Worm (Caenorhabditis elegans) whole organism, L3 larva: ENCODE results near the gene ugt-45.
A peak's percentile ranks its signal among the peaks of the same experiment; 100 is the strongest.

Source experiments
- ZK546.5 ChIP-seq: sonication (generic microtip); optimal IDR thresholded peaks from 2 replicates; lab custom pipeline; 2017; ENCODE audit warnings: missing biosample characterization, missing genetic modification characterization
- aly-2 ChIP-seq: fragments of 150-350 bp; optimal IDR thresholded peaks from 2 replicates; lab custom pipeline; 2014; ENCODE audit warnings: missing biosample characterization, missing genetic modification characterization
- ama-1 ChIP-seq: fragments of 150-350 bp; optimal IDR thresholded peaks from 2 replicates; lab custom pipeline; 2018
- ceh-28 ChIP-seq: fragments of 150-350 bp; optimal IDR thresholded peaks from 2 replicates; lab custom pipeline; 2014; ENCODE audit warnings: missing biosample characterization, missing genetic modification reagents, missing genetic modification characterization
- ceh-9 ChIP-seq: sonication (generic microtip); optimal IDR thresholded peaks from 2 replicates; lab custom pipeline; 2018; ENCODE audit warnings: missing biosample characterization, missing genetic modification characterization
- daf-12 ChIP-seq: fragments of 150-350 bp; optimal IDR thresholded peaks from 2 replicates; lab custom pipeline; 2014; ENCODE audit warnings: missing biosample characterization, missing genetic modification reagents, missing genetic modification characterization
- egl-27 ChIP-seq: sonication (generic microtip); optimal IDR thresholded peaks from 4 replicates; lab custom pipeline; 2017; ENCODE audit warnings: missing biosample characterization, missing genetic modification reagents, missing genetic modification characterization
- egl-5 ChIP-seq: fragments of 150-350 bp; optimal IDR thresholded peaks from 2 replicates; lab custom pipeline; 2017; ENCODE audit warnings: missing biosample characterization, missing genetic modification reagents, missing genetic modification characterization, inconsistent platforms
- elt-2 ChIP-seq: sonication (generic microtip); optimal IDR thresholded peaks from 2 replicates; lab custom pipeline; 2016; ENCODE audit warnings: missing genetic modification reagents, mild to moderate bottlenecking, missing genetic modification characterization, missing compliant biosample characterization
- eor-1 ChIP-seq, 2 experiments: fragments of 150-350 bp; optimal IDR thresholded peaks; 2 replicates each; lab custom pipeline; 2014 to 2018; ENCODE audit warnings: missing biosample characterization in 2 of 2, missing genetic modification characterization in 2 of 2
- fkh-10 ChIP-seq: sonication (generic microtip); optimal IDR thresholded peaks from 2 replicates; lab custom pipeline; 2017; ENCODE audit warnings: missing biosample characterization, missing genetic modification reagents, missing genetic modification characterization
- fkh-2 ChIP-seq: fragments of 150-350 bp; optimal IDR thresholded peaks from 2 replicates; lab custom pipeline; 2014; ENCODE audit warnings: missing biosample characterization, missing genetic modification reagents, missing genetic modification characterization
- fos-1 ChIP-seq: fragments of 150-350 bp; optimal IDR thresholded peaks from 2 replicates; lab custom pipeline; 2014; ENCODE audit warnings: missing biosample characterization, missing genetic modification characterization
- hmg-11 ChIP-seq: sonication (generic microtip); optimal IDR thresholded peaks from 2 replicates; lab custom pipeline; 2016; ENCODE audit warnings: missing genetic modification characterization, missing compliant biosample characterization
- jun-1 ChIP-seq: fragments of 150-350 bp; optimal IDR thresholded peaks from 2 replicates; lab custom pipeline; 2014; ENCODE audit warnings: missing biosample characterization, missing genetic modification reagents, missing genetic modification characterization
- lin-39 ChIP-seq: fragments of 150-350 bp; optimal IDR thresholded peaks from 2 replicates; lab custom pipeline; 2018; ENCODE audit warnings: missing biosample characterization, missing genetic modification reagents, missing genetic modification characterization
- lsy-12 ChIP-seq: sonication (generic microtip); optimal IDR thresholded peaks from 2 replicates; lab custom pipeline; 2016; ENCODE audit warnings: mild to moderate bottlenecking, missing genetic modification characterization, missing compliant biosample characterization
- nfya-1 ChIP-seq: sonication (generic microtip); optimal IDR thresholded peaks from 2 replicates; lab custom pipeline; 2017; ENCODE audit warnings: missing genetic modification characterization, mild to moderate bottlenecking, missing compliant biosample characterization, antibody characterized with exemption, moderate library complexity; ENCODE audit not compliant: insufficient read depth
- nhr-11 ChIP-seq: fragments of 150-350 bp; optimal IDR thresholded peaks from 2 replicates; lab custom pipeline; 2014; ENCODE audit warnings: missing biosample characterization, missing genetic modification characterization
- nhr-12 ChIP-seq: fragments of 150-350 bp; optimal IDR thresholded peaks from 2 replicates; lab custom pipeline; 2014; ENCODE audit warnings: missing biosample characterization, missing genetic modification characterization
- nhr-23 ChIP-seq: fragments of 150-350 bp; optimal IDR thresholded peaks from 2 replicates; lab custom pipeline; 2014; ENCODE audit warnings: missing biosample characterization, missing genetic modification reagents, missing genetic modification characterization
- nhr-237 ChIP-seq: fragments of 150-350 bp; optimal IDR thresholded peaks from 2 replicates; lab custom pipeline; 2014; ENCODE audit warnings: missing biosample characterization, missing genetic modification characterization
- nhr-25 ChIP-seq: sonication (generic microtip); optimal IDR thresholded peaks from 2 replicates; lab custom pipeline; 2017; ENCODE audit warnings: missing biosample characterization, missing genetic modification characterization
- nhr-28 ChIP-seq: fragments of 150-350 bp; optimal IDR thresholded peaks from 2 replicates; lab custom pipeline; 2014; ENCODE audit warnings: missing biosample characterization, missing genetic modification characterization
- nhr-43 ChIP-seq: sonication (generic microtip); optimal IDR thresholded peaks from 2 replicates; lab custom pipeline; 2016; ENCODE audit warnings: mild to moderate bottlenecking, missing genetic modification characterization, missing compliant biosample characterization; ENCODE audit not compliant: poor library complexity, severe bottlenecking
- nhr-67 ChIP-seq: fragments of 150-350 bp; optimal IDR thresholded peaks from 2 replicates; lab custom pipeline; 2014; ENCODE audit warnings: missing biosample characterization, missing genetic modification characterization
- nhr-76 ChIP-seq: fragments of 150-350 bp; sonication (generic microtip); optimal IDR thresholded peaks from 5 replicates; lab custom pipeline; 2014; ENCODE audit warnings: missing biosample characterization, missing genetic modification characterization
- nhr-77 ChIP-seq: fragments of 150-350 bp; optimal IDR thresholded peaks from 2 replicates; lab custom pipeline; 2014; ENCODE audit warnings: missing biosample characterization, missing genetic modification characterization
- pha-4 ChIP-seq: fragments of 150-350 bp; optimal IDR thresholded peaks from 2 replicates; lab custom pipeline; 2014; ENCODE audit warnings: missing biosample characterization, missing genetic modification reagents, missing genetic modification characterization
- pqm-1 ChIP-seq: fragments of 150-350 bp; optimal IDR thresholded peaks from 2 replicates; lab custom pipeline; 2017; ENCODE audit warnings: missing biosample characterization, missing genetic modification characterization, inconsistent platforms
- sea-2 ChIP-seq: fragments of 150-350 bp; sonication (generic microtip); optimal IDR thresholded peaks from 4 replicates; lab custom pipeline; 2014; ENCODE audit warnings: missing biosample characterization, missing genetic modification reagents, missing genetic modification characterization
- snpc-4 ChIP-seq: fragments of 150-350 bp; optimal IDR thresholded peaks from 2 replicates; lab custom pipeline; 2014; ENCODE audit warnings: missing biosample characterization, missing genetic modification characterization
- tbx-2 ChIP-seq: sonication (generic microtip); optimal IDR thresholded peaks from 2 replicates; lab custom pipeline; 2016; ENCODE audit warnings: mild to moderate bottlenecking, missing genetic modification characterization, missing compliant biosample characterization
- unc-39 ChIP-seq: sonication (generic microtip); optimal IDR thresholded peaks from 4 replicates; lab custom pipeline; 2017; ENCODE audit warnings: missing biosample characterization, missing genetic modification characterization
- ztf-4 ChIP-seq: fragments of 150-350 bp; optimal IDR thresholded peaks from 2 replicates; lab custom pipeline; 2014; ENCODE audit warnings: missing biosample characterization, missing genetic modification characterization

The ugt-45 gene

ce11 chrIV:3725361-3725760, 25.5 kb downstream of the ugt-45 start, which contains the start of gene Y37E11AM.2:
Gene Y37E11AM.2, minus strand, starts transcription at chrIV:3725461.
- TF ChIP-seq egl-5 (tag; lab: Kevin White, UChicago) = no peak
- TF ChIP-seq nhr-12 = no peak
- no peak for TF ChIP-seq lin-39
- no peak for TF ChIP-seq nhr-28 (tag; lab: Kevin White, UChicago)
- no peak for TF ChIP-seq nhr-11
- no peak for TF ChIP-seq egl-27 (tag; lab: Kevin White, UChicago)
- no peak for TF ChIP-seq ama-1 (lab: Kevin White, UChicago)
- TF ChIP-seq nhr-237 (tag; lab: Kevin White, UChicago) = no peak
- no peak for TF ChIP-seq snpc-4 (tag; lab: Kevin White, UChicago)
- TF ChIP-seq lsy-12 = no peak
- TF ChIP-seq unc-39 (tag; lab: Kevin White, UChicago) = no peak
- TF ChIP-seq nhr-25 (tag; lab: Kevin White, UChicago) = no peak
- no peak for TF ChIP-seq sea-2 (GFP tag; lab: Kevin White, UChicago)
- TF ChIP-seq hmg-11 (tag; lab: Kevin White, UChicago) = no peak
- no peak for TF ChIP-seq nhr-76 (tag; lab: Kevin White, UChicago)
- no peak for TF ChIP-seq fos-1 (tag; lab: Kevin White, UChicago)
- no peak for TF ChIP-seq ZK546.5 (tag; lab: Kevin White, UChicago)
- no peak for TF ChIP-seq fkh-10
- TF ChIP-seq nhr-67 = no peak

ce11 chrIV:3722690-3723089, 28.2 kb downstream of the ugt-45 start, which contains the start of gene Y37E11AM.4:
Gene Y37E11AM.4, minus strand, starts transcription at chrIV:3722790.
- TF ChIP-seq fkh-2 (no peak), nhr-237 (tag; lab: Kevin White, UChicago) (no peak), elt-2 (tag; lab: Kevin White, UChicago) (no peak), ceh-9 (tag; lab: Kevin White, UChicago) (no peak), ztf-4 (tag; lab: Kevin White, UChicago) (no peak), nhr-43 (tag; lab: Kevin White, UChicago) (no peak), nhr-76 (tag; lab: Kevin White, UChicago) (no peak)

- TF ChIP-seq nfya-1 (tag; lab: Kevin White, UChicago) = no peak
- TF ChIP-seq elt-2 (tag; lab: Kevin White, UChicago) = peak; percentile 47
- TF ChIP-seq pha-4 (tag; lab: Kevin White, UChicago) = peak; percentile 15
- TF ChIP-seq pqm-1 (tag; lab: Kevin White, UChicago) = peak; percentile 25
Measured at ce11 chrIV:3721973-3722372, 28.9 kb downstream of the ugt-45 start.

- TF ChIP-seq nhr-237 (tag; lab: Kevin White, UChicago) (no peak), nfya-1 (tag; lab: Kevin White, UChicago) (no peak), elt-2 (tag; lab: Kevin White, UChicago) (no peak), pha-4 (tag; lab: Kevin White, UChicago) (peak; percentile 76)
Measured at ce11 chrIV:3720644-3721043, 30.3 kb downstream of the ugt-45 start.

- no peak for TF ChIP-seq nhr-11
- TF ChIP-seq fos-1 (tag; lab: Kevin White, UChicago) = no peak
- TF ChIP-seq, all 47 proteins: peak for 0
Measured at ce11 chrIV:3719057-3719456, 31.8 kb downstream of the ugt-45 start, which contains the start of gene Y37E11AM.3. Gene Y37E11AM.3, minus strand, starts transcription at chrIV:3719157.

ce11 chrIV:3710737-3711136, 40.2 kb downstream of the ugt-45 start:
- TF ChIP-seq pha-4 (tag; lab: Kevin White, UChicago) (no peak), jun-1 (no peak), nhr-77 (tag; lab: Kevin White, UChicago) (no peak), ceh-28 (tag; lab: Kevin White, UChicago) (no peak), nfya-1 (tag; lab: Kevin White, UChicago) (no peak), aly-2 (tag; lab: Kevin White, UChicago) (no peak), daf-12 (no peak), nhr-11 (no peak), fkh-2 (no peak), nhr-25 (tag; lab: Kevin White, UChicago) (no peak), tbx-2 (tag; lab: Kevin White, UChicago) (no peak), nhr-23 (tag; lab: Kevin White, UChicago) (no peak), eor-1 (tag; optimal IDR thresholded peaks at IDR 0.05; lab: Kevin White, UChicago) (no peak), fkh-10 (no peak), nhr-76 (tag; lab: Kevin White, UChicago) (no peak), hmg-11 (tag; lab: Kevin White, UChicago) (no peak), fos-1 (tag; lab: Kevin White, UChicago) (no peak), snpc-4 (tag; lab: Kevin White, UChicago) (no peak)
- TF ChIP-seq, all 47 proteins: peak for 0
